Worm (Caenorhabditis elegans) whole organism, midembryonic: Measurements from ENCODE around the gene C17C3.6.

Source experiments
- T22C8.4 ChIP-seq: fragments of 200-800 bp; sonication (Bioruptor generic); IDR thresholded peaks from 2 replicates; pipeline ENCODE4 v1.3.6; 2022; ENCODE audit warnings: missing genetic modification characterization, missing compliant biosample characterization
- cog-1 ChIP-seq: sonication (generic microtip); optimal IDR thresholded peaks from 2 replicates; lab custom pipeline; 2016; ENCODE audit warnings: missing genetic modification characterization, missing compliant biosample characterization
- flt-1 ChIP-seq: fragments of 200-800 bp; sonication (Bioruptor generic); IDR thresholded peaks from 2 replicates; pipeline ENCODE4 v1.3.6; 2022; ENCODE audit warnings: missing genetic modification characterization, missing compliant biosample characterization
- klf-2 ChIP-seq: fragments of 200-800 bp; sonication (Bioruptor generic); conservative IDR thresholded peaks from 2 replicates; pipeline ENCODE4 v1.3.6; 2022; ENCODE audit warnings: missing genetic modification reagents, missing genetic modification characterization, missing compliant biosample characterization
- med-1 ChIP-seq: sonication (generic microtip); optimal IDR thresholded peaks from 2 replicates; lab custom pipeline; 2017; ENCODE audit warnings: missing genetic modification characterization, mild to moderate bottlenecking, missing compliant biosample characterization, antibody characterized with exemption, missing genetic modification reagents; ENCODE audit not compliant: insufficient read depth
- ref-1 ChIP-seq: fragments of 200-800 bp; sonication (Bioruptor generic); conservative IDR thresholded peaks from 2 replicates; pipeline ENCODE4 v1.3.6; 2022; ENCODE audit warnings: missing genetic modification reagents, missing genetic modification characterization, missing compliant biosample characterization
- tab-1 ChIP-seq: fragments of 200-800 bp; sonication (Bioruptor generic); IDR thresholded peaks from 2 replicates; pipeline ENCODE4 v1.3.6; 2022; ENCODE audit warnings: missing genetic modification characterization, missing compliant biosample characterization
- ztf-23 ChIP-seq: fragments of 200-800 bp; sonication (Bioruptor generic); IDR thresholded peaks from 2 replicates; pipeline ENCODE4 v1.3.6; 2022; ENCODE audit warnings: missing genetic modification reagents, missing genetic modification characterization, missing compliant biosample characterization
- ztf-29 ChIP-seq: fragments of 200-800 bp; sonication (Bioruptor generic); IDR thresholded peaks from 2 replicates; pipeline ENCODE4 v1.3.6; 2022; ENCODE audit warnings: missing genetic modification reagents, missing genetic modification characterization, missing compliant biosample characterization

- TF ChIP-seq klf-2 (no peak), ztf-23 (no peak), ref-1 (GFP tag; lab: Robert Waterston, UW) (no peak), cog-1 (no peak), flt-1 (GFP tag; lab: Robert Waterston, UW) (no peak), tab-1 (GFP tag; lab: Robert Waterston, UW) (no peak), T22C8.4 (GFP tag; lab: Robert Waterston, UW) (no peak), med-1 (GFP tag; lab: Kevin White, UChicago) (no peak), ztf-29 (GFP tag; lab: Robert Waterston, UW) (no peak)
These were observed 5.7 kb upstream of the C17C3.6 start for ce11 chrII:5544145-5544515.
